Fruit fly (Drosophila melanogaster) whole organism, prepupa: ENCODE results near the gene CG2608.

Experiments used
- Blimp-1 ChIP-seq: fragments of 200-800 bp; sonication (Bioruptor generic); optimal IDR thresholded peaks from 3 replicates; lab custom pipeline; 2017; ENCODE audit warnings: missing biosample characterization, missing genetic modification characterization, mild to moderate bottlenecking, moderate library complexity, missing genetic modification reagents
- CG10631 ChIP-seq: fragments of 200-800 bp; sonication (Bioruptor generic); optimal IDR thresholded peaks from 2 replicates; lab custom pipeline; 2016; ENCODE audit warnings: missing biosample characterization, missing genetic modification characterization
- CG10669 ChIP-seq: fragments of 200-800 bp; sonication (Bioruptor generic); optimal IDR thresholded peaks from 3 replicates; lab custom pipeline; 2018; ENCODE audit warnings: missing biosample characterization, mild to moderate bottlenecking, missing genetic modification characterization, moderate library complexity
- CG11294 ChIP-seq: fragments of 200-800 bp; sonication (Bioruptor generic); IDR thresholded peaks from 2 replicates; pipeline ENCODE4 v1.3.6; 2022; ENCODE audit warnings: missing biosample characterization, missing genetic modification characterization
- CG11762 ChIP-seq: fragments of 200-800 bp; sonication (Bioruptor generic); optimal IDR thresholded peaks from 3 replicates; lab custom pipeline; 2016; ENCODE audit warnings: missing biosample characterization, missing genetic modification characterization; ENCODE audit not compliant: insufficient read depth
- CG11902 ChIP-seq: fragments of 200-800 bp; sonication (Bioruptor generic); optimal IDR thresholded peaks from 3 replicates; lab custom pipeline; 2016; ENCODE audit warnings: missing biosample characterization, missing genetic modification characterization
- CG15336 ChIP-seq: fragments of 200-800 bp; sonication (Bioruptor generic); IDR thresholded peaks from 2 replicates; pipeline ENCODE4 v1.3.6; 2022; ENCODE audit warnings: missing biosample characterization, missing genetic modification characterization
- CG1621 ChIP-seq: fragments of 200-800 bp; sonication (Bioruptor generic); optimal IDR thresholded peaks from 3 replicates; lab custom pipeline; 2018; ENCODE audit warnings: missing biosample characterization, mild to moderate bottlenecking, missing genetic modification characterization
- CG16779 ChIP-seq: fragments of 200-800 bp; sonication (Bioruptor generic); optimal IDR thresholded peaks from 3 replicates; lab custom pipeline; 2017; ENCODE audit warnings: missing biosample characterization, mild to moderate bottlenecking, missing genetic modification characterization
- CG3032 ChIP-seq: fragments of 200-800 bp; optimal IDR thresholded peaks from 2 replicates; lab custom pipeline; 2019; ENCODE audit warnings: missing biosample characterization, mild to moderate bottlenecking, missing genetic modification characterization, moderate library complexity
- CG31627 ChIP-seq: fragments of 200-800 bp; sonication (Bioruptor generic); optimal IDR thresholded peaks from 3 replicates; lab custom pipeline; 2016; ENCODE audit warnings: missing biosample characterization, missing genetic modification characterization
- CG32006 ChIP-seq: fragments of 200-800 bp; sonication (Bioruptor generic); optimal IDR thresholded peaks from 3 replicates; lab custom pipeline; 2017; ENCODE audit warnings: missing biosample characterization, mild to moderate bottlenecking, missing genetic modification characterization
- CG34406 ChIP-seq: fragments of 200-800 bp; sonication (Bioruptor generic); optimal IDR thresholded peaks from 3 replicates; lab custom pipeline; 2016; ENCODE audit warnings: missing biosample characterization, missing genetic modification characterization
- CG3919 ChIP-seq: fragments of 200-800 bp; sonication (Bioruptor generic); optimal IDR thresholded peaks from 3 replicates; lab custom pipeline; 2016; ENCODE audit warnings: missing biosample characterization, missing genetic modification characterization
- CG4318 ChIP-seq: fragments of 200-800 bp; sonication (Bioruptor generic); optimal IDR thresholded peaks from 3 replicates; lab custom pipeline; 2017; ENCODE audit warnings: missing biosample characterization, mild to moderate bottlenecking, missing genetic modification characterization
- CG6163 ChIP-seq: fragments of 200-800 bp; sonication (Bioruptor generic); IDR thresholded peaks from 3 replicates; pipeline ENCODE4 v1.3.6; 2022; ENCODE audit warnings: missing biosample characterization, missing genetic modification characterization
- CG6276 ChIP-seq: fragments of 200-800 bp; sonication (Bioruptor generic); optimal IDR thresholded peaks from 2 replicates; lab custom pipeline; 2017; ENCODE audit warnings: missing biosample characterization, mild to moderate bottlenecking, missing genetic modification characterization
- CG6792 ChIP-seq: fragments of 200-800 bp; sonication (Bioruptor generic); optimal IDR thresholded peaks from 3 replicates; lab custom pipeline; 2016; ENCODE audit warnings: missing biosample characterization, missing genetic modification characterization
- CG6854 ChIP-seq: fragments of 200-800 bp; sonication (Bioruptor generic); optimal IDR thresholded peaks from 2 replicates; lab custom pipeline; 2017; ENCODE audit warnings: missing biosample characterization, mild to moderate bottlenecking, missing genetic modification characterization
- CG7368 ChIP-seq: fragments of 200-800 bp; sonication (Bioruptor generic); optimal IDR thresholded peaks from 3 replicates; lab custom pipeline; 2016; ENCODE audit warnings: missing biosample characterization, missing genetic modification characterization
- CG8119 ChIP-seq: fragments of 200-800 bp; sonication (Bioruptor generic); IDR thresholded peaks from 3 replicates; pipeline ENCODE4 v1.3.6; 2022; ENCODE audit warnings: missing biosample characterization, missing genetic modification characterization
- CG8319 ChIP-seq: fragments of 200-800 bp; sonication (Bioruptor generic); optimal IDR thresholded peaks from 3 replicates; lab custom pipeline; 2016; ENCODE audit warnings: missing biosample characterization, missing genetic modification characterization
- CG8632 ChIP-seq: fragments of 200-800 bp; sonication (Bioruptor generic); optimal IDR thresholded peaks from 3 replicates; lab custom pipeline; 2016; ENCODE audit warnings: missing biosample characterization, missing genetic modification characterization
- CG9139 ChIP-seq: fragments of 200-800 bp; sonication (Bioruptor generic); optimal IDR thresholded peaks from 3 replicates; lab custom pipeline; 2017; ENCODE audit warnings: missing biosample characterization, mild to moderate bottlenecking, missing genetic modification characterization
- Eip75B ChIP-seq: fragments of 200-800 bp; sonication (Bioruptor generic); optimal IDR thresholded peaks from 3 replicates; lab custom pipeline; 2016; ENCODE audit warnings: missing biosample characterization, missing genetic modification characterization
- Eip78C ChIP-seq: fragments of 200-800 bp; sonication (Bioruptor generic); peaks from one replicate; lab custom pipeline; 2016; ENCODE audit warnings: missing biosample characterization, missing genetic modification characterization
- Eip93F ChIP-seq: fragments of 200-800 bp; sonication (Bioruptor generic); optimal IDR thresholded peaks from 2 replicates; lab custom pipeline; 2016; ENCODE audit warnings: missing biosample characterization, mild to moderate bottlenecking, missing genetic modification characterization
- Ets21C ChIP-seq: fragments of 200-800 bp; sonication (Bioruptor generic); optimal IDR thresholded peaks from 3 replicates; lab custom pipeline; 2016; ENCODE audit warnings: missing biosample characterization, missing genetic modification characterization
- Ets96B ChIP-seq: fragments of 200-800 bp; optimal IDR thresholded peaks from 2 replicates; lab custom pipeline; 2019; ENCODE audit warnings: missing biosample characterization, mild to moderate bottlenecking, missing genetic modification characterization, moderate library complexity
- Gug ChIP-seq: fragments of 200-800 bp; sonication (Bioruptor generic); IDR thresholded peaks from 2 replicates; pipeline ENCODE4 v1.3.6; 2022; ENCODE audit warnings: missing biosample characterization, missing genetic modification characterization
- Hr38 ChIP-seq: sonication (Bioruptor generic); optimal IDR thresholded peaks from 2 replicates; lab custom pipeline; 2016; ENCODE audit warnings: missing biosample characterization, missing genetic modification characterization
- Hr39 ChIP-seq: fragments of 200-800 bp; sonication (Bioruptor generic); optimal IDR thresholded peaks from 2 replicates; lab custom pipeline; 2016; ENCODE audit warnings: missing biosample characterization, missing genetic modification characterization
- Hr4 ChIP-seq: fragments of 200-800 bp; sonication (Bioruptor generic); optimal IDR thresholded peaks from 3 replicates; lab custom pipeline; 2016; ENCODE audit warnings: missing biosample characterization, missing genetic modification characterization
- Lpt ChIP-seq: fragments of 200-800 bp; sonication (Bioruptor generic); optimal IDR thresholded peaks from 3 replicates; lab custom pipeline; 2016; ENCODE audit warnings: missing biosample characterization, missing genetic modification characterization
- Met ChIP-seq: fragments of 200-800 bp; sonication (Bioruptor generic); optimal IDR thresholded peaks from 3 replicates; lab custom pipeline; 2016; ENCODE audit warnings: missing biosample characterization, missing genetic modification characterization
- OdsH ChIP-seq: fragments of 200-800 bp; sonication (Bioruptor generic); optimal IDR thresholded peaks from 3 replicates; lab custom pipeline; 2016; ENCODE audit warnings: missing biosample characterization, missing genetic modification characterization
- Sox102F ChIP-seq: fragments of 200-800 bp; sonication (Bioruptor generic); optimal IDR thresholded peaks from 2 replicates; lab custom pipeline; 2016; ENCODE audit warnings: missing biosample characterization, mild to moderate bottlenecking, missing genetic modification characterization
- Sox14 ChIP-seq: fragments of 200-800 bp; sonication (Bioruptor generic); optimal IDR thresholded peaks from 3 replicates; lab custom pipeline; 2016; ENCODE audit warnings: missing biosample characterization, missing genetic modification characterization
- achi ChIP-seq: fragments of 200-800 bp; sonication (Bioruptor generic); optimal IDR thresholded peaks from 3 replicates; lab custom pipeline; 2016; ENCODE audit warnings: missing biosample characterization, missing genetic modification characterization
- acj6 ChIP-seq: fragments of 200-800 bp; sonication (Bioruptor generic); optimal IDR thresholded peaks from 3 replicates; lab custom pipeline; 2016; ENCODE audit warnings: missing biosample characterization, missing genetic modification characterization
- cyc ChIP-seq: fragments of 200-800 bp; sonication (Bioruptor generic); optimal IDR thresholded peaks from 3 replicates; lab custom pipeline; 2016; ENCODE audit warnings: missing biosample characterization, missing genetic modification characterization
- dac ChIP-seq: fragments of 200-800 bp; sonication (Bioruptor generic); optimal IDR thresholded peaks from 2 replicates; lab custom pipeline; 2017; ENCODE audit warnings: missing biosample characterization, mild to moderate bottlenecking, missing genetic modification characterization
- dsx ChIP-seq: fragments of 200-800 bp; optimal IDR thresholded peaks from 3 replicates; lab custom pipeline; 2019; ENCODE audit warnings: missing biosample characterization, mild to moderate bottlenecking, missing genetic modification characterization, moderate library complexity; ENCODE audit not compliant: poor library complexity, severe bottlenecking
- eg ChIP-seq: fragments of 200-800 bp; sonication (Bioruptor generic); IDR thresholded peaks from 3 replicates; pipeline ENCODE4 v1.3.6; 2022; ENCODE audit warnings: missing biosample characterization, missing genetic modification characterization
- esn ChIP-seq: fragments of 200-800 bp; sonication (Bioruptor generic); optimal IDR thresholded peaks from 2 replicates; lab custom pipeline; 2016; ENCODE audit warnings: missing biosample characterization, mild to moderate bottlenecking, missing genetic modification characterization, moderate library complexity
- fd59A ChIP-seq: fragments of 200-800 bp; sonication (Bioruptor generic); optimal IDR thresholded peaks from 2 replicates; lab custom pipeline; 2017; ENCODE audit warnings: missing biosample characterization, mild to moderate bottlenecking, missing genetic modification characterization, missing genetic modification reagents
- fd85E ChIP-seq: fragments of 200-800 bp; sonication (Bioruptor generic); optimal IDR thresholded peaks from 3 replicates; lab custom pipeline; 2016; ENCODE audit warnings: missing biosample characterization, missing genetic modification characterization
- lz ChIP-seq: fragments of 200-800 bp; sonication (Bioruptor generic); optimal IDR thresholded peaks from 3 replicates; lab custom pipeline; 2016; ENCODE audit warnings: missing biosample characterization, missing genetic modification characterization
- net ChIP-seq: fragments of 200-800 bp; sonication (Bioruptor generic); optimal IDR thresholded peaks from 3 replicates; lab custom pipeline; 2016; ENCODE audit warnings: missing biosample characterization, missing genetic modification characterization
- pdm3 ChIP-seq: fragments of 200-800 bp; sonication (Bioruptor generic); optimal IDR thresholded peaks from 3 replicates; lab custom pipeline; 2016; ENCODE audit warnings: missing biosample characterization, missing genetic modification characterization
- salr ChIP-seq, 2 experiments: fragments of 200-800 bp; sonication (Bioruptor generic); optimal IDR thresholded peaks; 3 replicates each; lab custom pipeline; 2016 to 2018; ENCODE audit warnings: missing biosample characterization in 2 of 2, missing genetic modification characterization in 2 of 2, mild to moderate bottlenecking in 1 of 2
- spab ChIP-seq: fragments of 200-800 bp; sonication (Bioruptor generic); optimal IDR thresholded peaks from 2 replicates; lab custom pipeline; 2017; ENCODE audit warnings: missing biosample characterization, mild to moderate bottlenecking, missing genetic modification characterization, missing genetic modification reagents
- svp ChIP-seq: fragments of 200-800 bp; sonication (Bioruptor generic); peaks from one replicate; lab custom pipeline; 2016; ENCODE audit warnings: missing biosample characterization, missing genetic modification characterization

CG2608 gene

DNA sequence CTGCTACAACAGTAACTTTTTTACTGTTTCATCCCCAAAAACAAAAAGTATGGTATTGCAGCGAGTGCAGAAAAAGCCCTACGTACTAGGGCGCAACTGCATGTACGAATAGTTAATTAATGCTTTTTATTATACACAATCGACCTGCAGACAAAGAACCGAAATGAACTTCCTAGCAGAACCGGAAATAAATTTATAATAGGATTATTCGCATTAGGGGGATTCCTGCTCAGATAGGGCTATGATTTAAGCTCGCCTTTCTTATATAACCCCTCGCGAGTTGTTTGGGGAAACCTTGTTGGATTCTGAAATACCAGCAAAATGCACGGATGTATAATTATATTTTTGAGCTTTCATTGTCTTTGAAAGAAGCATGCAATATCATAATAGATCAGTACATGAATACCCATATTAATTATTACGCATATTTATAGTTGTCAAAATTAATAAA is 36.1 kb downstream of the CG2608 start, which contains the start of gene Cen:
Gene Cen, minus strand, starts transcription at position 199 of the 451 bp plus-strand sequence.
- TF ChIP-seq Lpt (GFP tag; lab: Kevin White, UChicago): peak; percentile 22
- TF ChIP-seq Blimp-1: no peak
- TF ChIP-seq CG16779: no peak
- TF ChIP-seq net: no peak
- peak; percentile 53 for TF ChIP-seq Hr38 (GFP tag; lab: Kevin White, UChicago)
- peak; percentile 77 for TF ChIP-seq lz (GFP tag; lab: Kevin White, UChicago)
- TF ChIP-seq CG11294 (GFP tag; lab: Robert Waterston, UW): no peak
- TF ChIP-seq CG1621 (tag; lab: Kevin White, UChicago): no peak
- TF ChIP-seq eg (GFP tag; lab: Robert Waterston, UW): no peak; the same call in 2 of the 3 replicates
- TF ChIP-seq CG8319 (GFP tag; lab: Kevin White, UChicago): peak; percentile 54
- TF ChIP-seq Eip75B (GFP tag; lab: Kevin White, UChicago): peak; percentile 78
- TF ChIP-seq spab: no peak
- TF ChIP-seq Ets21C (GFP tag; lab: Kevin White, UChicago): peak; percentile 62
- TF ChIP-seq CG11902 (GFP tag; lab: Kevin White, UChicago): peak; percentile 58
- TF ChIP-seq Met (GFP tag; lab: Kevin White, UChicago): no peak
- TF ChIP-seq dac: no peak
- TF ChIP-seq salr (GFP tag; optimal IDR thresholded peaks at IDR 0.05; lab: Kevin White, UChicago): peak in 1 of 2 experiments; percentile 12
- TF ChIP-seq Gug: no peak
- peak; percentile 65 for TF ChIP-seq CG8632
- TF ChIP-seq CG10631 (GFP tag; lab: Kevin White, UChicago): peak; percentile 79
- TF ChIP-seq Sox102F (GFP tag; lab: Kevin White, UChicago): no peak
- TF ChIP-seq CG4318 (GFP tag; lab: Kevin White, UChicago): no peak
- no peak for TF ChIP-seq fd85E
- no peak for TF ChIP-seq CG9139 (GFP tag; lab: Kevin White, UChicago)
- peak; percentile 52 for TF ChIP-seq CG3032 (tag; lab: Kevin White, UChicago)
- peak; percentile 88 for TF ChIP-seq Hr4 (GFP tag; lab: Kevin White, UChicago)
- TF ChIP-seq CG6792 (GFP tag; lab: Kevin White, UChicago): peak; percentile 61
- TF ChIP-seq pdm3: peak; percentile 81
- TF ChIP-seq CG6163: peak; percentile 82
- TF ChIP-seq svp: peak; percentile 85
- TF ChIP-seq CG7368 (GFP tag; lab: Kevin White, UChicago): no peak
- peak; percentile 84 for TF ChIP-seq Sox14 (GFP tag; lab: Kevin White, UChicago)
- TF ChIP-seq fd59A (GFP tag; lab: Kevin White, UChicago): peak; percentile 27
- TF ChIP-seq CG8119: no peak; the same call in 2 of the 3 replicates
- peak; percentile 22 for TF ChIP-seq Eip93F (GFP tag; lab: Kevin White, UChicago)
- peak; percentile 83 for TF ChIP-seq CG31627 (GFP tag; lab: Kevin White, UChicago)
- TF ChIP-seq CG34406: peak; percentile 79
- TF ChIP-seq OdsH (GFP tag; lab: Kevin White, UChicago): peak; percentile 81
- peak; percentile 59 for TF ChIP-seq achi (GFP tag; lab: Kevin White, UChicago)
- TF ChIP-seq Eip78C (GFP tag; lab: Kevin White, UChicago): peak; percentile 93
- peak; percentile 72 for TF ChIP-seq acj6 (GFP tag; lab: Kevin White, UChicago)
- TF ChIP-seq CG11762 (GFP tag; lab: Kevin White, UChicago): peak; percentile 28
- TF ChIP-seq dsx (GFP tag; lab: Kevin White, UChicago): no peak
- peak; percentile 78 for TF ChIP-seq CG3919 (GFP tag; lab: Kevin White, UChicago)
- TF ChIP-seq CG32006: no peak
- TF ChIP-seq Hr39 (GFP tag; lab: Kevin White, UChicago): peak; percentile 80
- peak; percentile 78 for TF ChIP-seq esn (GFP tag; lab: Kevin White, UChicago)
- TF ChIP-seq CG10669 (GFP tag; lab: Kevin White, UChicago): no peak
- TF ChIP-seq CG6854 (GFP tag; lab: Kevin White, UChicago): no peak
- TF ChIP-seq cyc (GFP tag; lab: Kevin White, UChicago): peak; percentile 72
- TF ChIP-seq CG15336 (GFP tag; lab: Robert Waterston, UW): peak; percentile 74
- no peak for TF ChIP-seq CG6276 (GFP tag; lab: Kevin White, UChicago)
- peak; percentile 64 for TF ChIP-seq Ets96B
